Worm (Caenorhabditis elegans) whole organism, L2 larva: ENCODE data around the gene ttr-24.
A peak's percentile ranks its signal among the peaks of the same experiment; 100 is the strongest.

Experiments
- C34F6.9 ChIP-seq: fragments of 150-350 bp; optimal IDR thresholded peaks from 2 replicates; lab custom pipeline; 2014; ENCODE audit warnings: missing biosample characterization, missing genetic modification characterization
- F13H6.1 ChIP-seq: sonication (generic microtip); optimal IDR thresholded peaks from 2 replicates; lab custom pipeline; 2016; ENCODE audit warnings: missing genetic modification characterization, missing compliant biosample characterization
- alr-1 ChIP-seq: fragments of 150-350 bp; optimal IDR thresholded peaks from 2 replicates; lab custom pipeline; 2014; ENCODE audit warnings: missing biosample characterization, missing genetic modification characterization
- blmp-1 ChIP-seq: sonication (generic microtip); optimal IDR thresholded peaks from 2 replicates; lab custom pipeline; 2017; ENCODE audit warnings: missing genetic modification characterization, mild to moderate bottlenecking, missing compliant biosample characterization, antibody characterized with exemption, moderate library complexity; ENCODE audit not compliant: insufficient read depth
- ceh-16 ChIP-seq: fragments of 150-350 bp; optimal IDR thresholded peaks from 2 replicates; lab custom pipeline; 2014; ENCODE audit warnings: missing biosample characterization, missing genetic modification characterization
- crh-2 ChIP-seq: sonication (generic microtip); optimal IDR thresholded peaks from 2 replicates; lab custom pipeline; 2017; ENCODE audit warnings: missing biosample characterization, missing genetic modification characterization
- egl-27 ChIP-seq: sonication (generic microtip); optimal IDR thresholded peaks from 3 replicates; lab custom pipeline; 2017; ENCODE audit warnings: missing biosample characterization, missing genetic modification reagents, missing genetic modification characterization
- elt-1 ChIP-seq: fragments of 150-350 bp; optimal IDR thresholded peaks from 2 replicates; lab custom pipeline; 2014; ENCODE audit warnings: missing biosample characterization, missing genetic modification characterization
- elt-3 ChIP-seq: sonication (generic microtip); optimal IDR thresholded peaks from 2 replicates; lab custom pipeline; 2017; ENCODE audit warnings: missing biosample characterization, missing genetic modification characterization
- fos-1 ChIP-seq: fragments of 150-350 bp; optimal IDR thresholded peaks from 2 replicates; lab custom pipeline; 2014; ENCODE audit warnings: missing biosample characterization, missing genetic modification characterization
- gmeb-1 ChIP-seq: fragments of 150-350 bp; optimal IDR thresholded peaks from 2 replicates; lab custom pipeline; 2014; ENCODE audit warnings: missing biosample characterization, missing genetic modification characterization
- lin-13 ChIP-seq: fragments of 150-350 bp; optimal IDR thresholded peaks from 2 replicates; lab custom pipeline; 2014; ENCODE audit warnings: missing biosample characterization, missing genetic modification reagents, missing genetic modification characterization
- lsy-2 ChIP-seq, 2 experiments: fragments of 150-350 bp in 1 of 2; sonication (generic microtip) in 1 of 2; optimal IDR thresholded peaks; 2 replicates each; lab custom pipeline; 2014 to 2017; ENCODE audit warnings: missing biosample characterization in 2 of 2, missing genetic modification characterization in 2 of 2
- mab-5 ChIP-seq: fragments of 150-350 bp; optimal IDR thresholded peaks from 2 replicates; lab custom pipeline; 2014; ENCODE audit warnings: missing biosample characterization, missing genetic modification characterization
- mdl-1 ChIP-seq, 2 experiments: fragments of 150-350 bp in 1 of 2; sonication (generic microtip) in 1 of 2; optimal IDR thresholded peaks; 2 replicates each; lab custom pipeline; 2017; ENCODE audit warnings: missing biosample characterization in 2 of 2, missing genetic modification characterization in 2 of 2
- nhr-10 ChIP-seq: sonication (generic microtip); optimal IDR thresholded peaks from 2 replicates; lab custom pipeline; 2017; ENCODE audit warnings: missing biosample characterization, missing genetic modification characterization
- nhr-12 ChIP-seq: fragments of 150-350 bp; optimal IDR thresholded peaks from 2 replicates; lab custom pipeline; 2014; ENCODE audit warnings: missing biosample characterization, missing genetic modification characterization
- nhr-129 ChIP-seq: fragments of 150-350 bp; optimal IDR thresholded peaks from 2 replicates; lab custom pipeline; 2014; ENCODE audit warnings: missing biosample characterization, missing genetic modification characterization
- nhr-21 ChIP-seq: fragments of 150-350 bp; optimal IDR thresholded peaks from 2 replicates; lab custom pipeline; 2014; ENCODE audit warnings: missing biosample characterization, missing genetic modification characterization
- nhr-23 ChIP-seq: fragments of 150-350 bp; optimal IDR thresholded peaks from 2 replicates; lab custom pipeline; 2014; ENCODE audit warnings: missing biosample characterization, missing genetic modification reagents, missing genetic modification characterization
- nhr-237 ChIP-seq: fragments of 150-350 bp; optimal IDR thresholded peaks from 2 replicates; lab custom pipeline; 2014; ENCODE audit warnings: missing biosample characterization, missing genetic modification characterization
- nhr-25 ChIP-seq: fragments of 150-350 bp; sonication (generic microtip); optimal IDR thresholded peaks from 3 replicates; lab custom pipeline; 2014; ENCODE audit warnings: missing biosample characterization, missing genetic modification characterization
- nhr-6 ChIP-seq: fragments of 150-350 bp; optimal IDR thresholded peaks from 2 replicates; lab custom pipeline; 2014; ENCODE audit warnings: missing biosample characterization, missing genetic modification characterization
- nhr-77 ChIP-seq: fragments of 150-350 bp; optimal IDR thresholded peaks from 2 replicates; lab custom pipeline; 2014; ENCODE audit warnings: missing biosample characterization, missing genetic modification characterization
- peb-1 ChIP-seq: fragments of 150-350 bp; optimal IDR thresholded peaks from 2 replicates; lab custom pipeline; 2014; ENCODE audit warnings: missing biosample characterization, missing genetic modification characterization
- sem-4 ChIP-seq: fragments of 150-350 bp; optimal IDR thresholded peaks from 2 replicates; lab custom pipeline; 2014; ENCODE audit warnings: missing biosample characterization, missing genetic modification reagents, missing genetic modification characterization
- sma-3 ChIP-seq: sonication (generic microtip); optimal IDR thresholded peaks from 2 replicates; lab custom pipeline; 2016; ENCODE audit warnings: missing genetic modification reagents, missing genetic modification characterization, missing compliant biosample characterization
- sma-9 ChIP-seq, 2 experiments: fragments of 150-350 bp in 1 of 2; sonication (generic microtip) in 1 of 2; optimal IDR thresholded peaks; 2 replicates each; lab custom pipeline; 2014 to 2016; ENCODE audit warnings: missing genetic modification characterization in 2 of 2, mild to moderate bottlenecking in 1 of 2, missing biosample characterization in 1 of 2, missing compliant biosample characterization in 1 of 2, missing genetic modification reagents in 1 of 2, moderate library complexity in 1 of 2
- snpc-4 ChIP-seq: fragments of 150-350 bp; optimal IDR thresholded peaks from 2 replicates; lab custom pipeline; 2014; ENCODE audit warnings: missing biosample characterization, missing genetic modification characterization
- unc-39 ChIP-seq: fragments of 150-350 bp; optimal IDR thresholded peaks from 2 replicates; lab custom pipeline; 2014; ENCODE audit warnings: missing biosample characterization, missing genetic modification characterization
- unc-55 ChIP-seq: fragments of 150-350 bp; sonication (generic microtip); optimal IDR thresholded peaks from 3 replicates; lab custom pipeline; 2014; ENCODE audit warnings: missing biosample characterization, missing genetic modification reagents, missing genetic modification characterization
- unc-62 ChIP-seq: fragments of 150-350 bp; optimal IDR thresholded peaks from 2 replicates; lab custom pipeline; 2014; ENCODE audit warnings: missing biosample characterization, missing genetic modification reagents, missing genetic modification characterization
- zag-1 ChIP-seq: fragments of 150-350 bp; optimal IDR thresholded peaks from 2 replicates; lab custom pipeline; 2014; ENCODE audit warnings: missing biosample characterization, missing genetic modification characterization
- ztf-1 ChIP-seq: fragments of 200-800 bp; sonication (Bioruptor generic); conservative IDR thresholded peaks from 2 replicates; pipeline ENCODE4 v1.3.6; 2022; ENCODE audit warnings: missing genetic modification characterization, missing compliant biosample characterization
- ztf-11 ChIP-seq: sonication (generic microtip); optimal IDR thresholded peaks from 2 replicates; lab custom pipeline; 2017; ENCODE audit warnings: missing biosample characterization, missing genetic modification characterization
- ztf-4 ChIP-seq: fragments of 150-350 bp; optimal IDR thresholded peaks from 2 replicates; lab custom pipeline; 2014; ENCODE audit warnings: missing biosample characterization, missing genetic modification characterization

ttr-24 gene

ce11 chrV:18579684-18580083 is 23.2 kb upstream of the ttr-24 start, which contains the start of gene Y51A2D.13:
Gene Y51A2D.13 (minus strand): TSS chrV:18579784.
- TF ChIP-seq crh-2 (no peak), elt-3 (tag; lab: Kevin White, UChicago) (no peak), lin-13 (GFP tag; lab: Kevin White, UChicago) (no peak), ztf-4 (no peak), elt-1 (tag; lab: Kevin White, UChicago) (no peak), ceh-16 (tag; lab: Kevin White, UChicago) (no peak), nhr-25 (tag; lab: Kevin White, UChicago) (no peak), lsy-2 (tag; optimal IDR thresholded peaks at IDR 0.05; lab: Kevin White, UChicago) (no peak), fos-1 (tag; lab: Kevin White, UChicago) (no peak), nhr-237 (tag; lab: Kevin White, UChicago) (no peak), ztf-1 (GFP tag; lab: Robert Waterston, UW) (no peak), sem-4 (tag; lab: Kevin White, UChicago) (no peak), gmeb-1 (tag; lab: Kevin White, UChicago) (no peak), unc-55 (GFP tag; lab: Kevin White, UChicago) (no peak), snpc-4 (no peak), alr-1 (tag; lab: Kevin White, UChicago) (no peak), ztf-11 (no peak), egl-27 (tag; lab: Kevin White, UChicago) (no peak)

ce11 chrV:18578306-18578705 is 21.9 kb upstream of the ttr-24 start:
- no peak for TF ChIP-seq ztf-1 (GFP tag; lab: Robert Waterston, UW)
- no peak for TF ChIP-seq blmp-1 (tag; lab: Kevin White, UChicago)
- TF ChIP-seq egl-27 (tag; lab: Kevin White, UChicago): no peak
- TF ChIP-seq unc-39 (tag; lab: Kevin White, UChicago): no peak
- no peak for TF ChIP-seq sma-9 (GFP tag; optimal IDR thresholded peaks at IDR 0.05; lab: Kevin White, UChicago)
- TF ChIP-seq sma-9 (tag; optimal IDR thresholded peaks at IDR 0.05; lab: Kevin White, UChicago): no peak

- peak; percentile 16 for TF ChIP-seq sma-3
- no peak for TF ChIP-seq peb-1 (tag; lab: Kevin White, UChicago)
- TF ChIP-seq F13H6.1 (tag; lab: Kevin White, UChicago): no peak
- TF ChIP-seq nhr-129 (tag; lab: Kevin White, UChicago): peak; percentile 7
- TF ChIP-seq elt-1 (tag; lab: Kevin White, UChicago): no peak
- no peak for TF ChIP-seq nhr-10 (tag; lab: Kevin White, UChicago)
- TF ChIP-seq sma-9 (GFP tag; optimal IDR thresholded peaks at IDR 0.05; lab: Kevin White, UChicago): peak; percentile 74
- TF ChIP-seq sma-9 (tag; optimal IDR thresholded peaks at IDR 0.05; lab: Kevin White, UChicago): no peak
- peak; percentile 6 for TF ChIP-seq nhr-21
- peak; percentile 71 for TF ChIP-seq fos-1 (tag; lab: Kevin White, UChicago)
- peak; percentile 61 for TF ChIP-seq crh-2
Measured at ce11 chrV:18577458-18578078, 21.1 kb upstream of the ttr-24 start.

ce11 chrV:18576128-18576527 is 19.7 kb upstream of the ttr-24 start:
- TF ChIP-seq elt-1 (tag; lab: Kevin White, UChicago) (no peak), ceh-16 (tag; lab: Kevin White, UChicago) (no peak), nhr-77 (tag; lab: Kevin White, UChicago) (no peak), C34F6.9 (tag; lab: Kevin White, UChicago) (no peak), nhr-237 (tag; lab: Kevin White, UChicago) (no peak), zag-1 (no peak), nhr-6 (no peak), mdl-1 (tag; optimal IDR thresholded peaks at IDR 0.05; lab: Kevin White, UChicago) (no peak), lsy-2 (tag; optimal IDR thresholded peaks at IDR 0.05; lab: Kevin White, UChicago) (no peak), sem-4 (tag; lab: Kevin White, UChicago) (no peak), blmp-1 (tag; lab: Kevin White, UChicago) (no peak), fos-1 (tag; lab: Kevin White, UChicago) (no peak), nhr-25 (tag; lab: Kevin White, UChicago) (no peak), ztf-1 (GFP tag; lab: Robert Waterston, UW) (no peak)

- TF ChIP-seq egl-27 (tag; lab: Kevin White, UChicago): no peak
- TF ChIP-seq ceh-16 (tag; lab: Kevin White, UChicago): no peak
- TF ChIP-seq nhr-23: no peak
- TF ChIP-seq ztf-4: no peak
- TF ChIP-seq sem-4 (tag; lab: Kevin White, UChicago): no peak
- TF ChIP-seq sma-9 (GFP tag; optimal IDR thresholded peaks at IDR 0.05; lab: Kevin White, UChicago): no peak
- no peak for TF ChIP-seq sma-9 (tag; optimal IDR thresholded peaks at IDR 0.05; lab: Kevin White, UChicago)
- TF ChIP-seq unc-39 (tag; lab: Kevin White, UChicago): no peak
- no peak for TF ChIP-seq unc-62 (GFP tag; lab: Kevin White, UChicago)
- TF ChIP-seq mab-5 (tag; lab: Kevin White, UChicago): no peak
- no peak for TF ChIP-seq elt-3 (tag; lab: Kevin White, UChicago)
- TF ChIP-seq lin-13 (GFP tag; lab: Kevin White, UChicago): no peak
- TF ChIP-seq nhr-12 (tag; lab: Kevin White, UChicago): no peak
- TF ChIP-seq, all 48 proteins: peak for 0
Measured at ce11 chrV:18575084-18575483, 18.6 kb upstream of the ttr-24 start.
